Worm (Caenorhabditis elegans) whole organism, L1 larva: Measurements from ENCODE around the gene irld-50.

Experiments used
- C04F5.9 ChIP-seq: sonication (generic microtip); optimal IDR thresholded peaks from 2 replicates; lab custom pipeline; 2016; ENCODE audit warnings: missing genetic modification characterization, missing compliant biosample characterization
- C16A3.4 ChIP-seq: fragments of 150-350 bp; optimal IDR thresholded peaks from 2 replicates; lab custom pipeline; 2014; ENCODE audit warnings: missing biosample characterization, missing genetic modification characterization
- C34B4.2 ChIP-seq: sonication (generic microtip); optimal IDR thresholded peaks from 2 replicates; lab custom pipeline; 2017; ENCODE audit warnings: mild to moderate bottlenecking, missing genetic modification characterization, missing compliant biosample characterization
- F16B12.6 ChIP-seq: fragments of 150-350 bp; optimal IDR thresholded peaks from 2 replicates; lab custom pipeline; 2014; ENCODE audit warnings: missing biosample characterization, missing genetic modification characterization
- aha-1 ChIP-seq: fragments of 150-350 bp; optimal IDR thresholded peaks from 2 replicates; lab custom pipeline; 2014; ENCODE audit warnings: missing biosample characterization, missing genetic modification characterization
- alr-1 ChIP-seq: fragments of 200-800 bp; sonication (Bioruptor generic); optimal IDR thresholded peaks from 2 replicates; lab custom pipeline; 2018; ENCODE audit warnings: borderline replicate concordance, mild to moderate bottlenecking, missing genetic modification characterization, missing compliant biosample characterization
- blmp-1 ChIP-seq: fragments of 150-350 bp; optimal IDR thresholded peaks from 2 replicates; lab custom pipeline; 2014; ENCODE audit warnings: missing biosample characterization, missing genetic modification characterization
- ceh-82 ChIP-seq, 3 experiments: fragments of 150-350 bp in 1 of 3; sonication (generic microtip) in 2 of 3; optimal IDR thresholded peaks; 2 replicates each; lab custom pipeline; 2014 to 2017; ENCODE audit warnings: missing biosample characterization in 3 of 3, missing genetic modification characterization in 3 of 3
- dpl-1 ChIP-seq, 3 experiments: fragments of 150-350 bp in 2 of 3; sonication (generic microtip) in 1 of 3; optimal IDR thresholded peaks; 2 replicates each; lab custom pipeline; 2014 to 2017; ENCODE audit warnings: missing biosample characterization in 3 of 3, missing genetic modification characterization in 3 of 3, missing genetic modification reagents in 3 of 3
- efl-1 ChIP-seq, 4 experiments: fragments of 150-350 bp; optimal IDR thresholded peaks in 3 of 4; peaks in 1 of 4; 1 replicate in 1 of 4; 2 replicates in 3 of 4; lab custom pipeline; 2014; ENCODE audit warnings: missing biosample characterization in 2 of 4, missing genetic modification characterization in 2 of 4, missing genetic modification reagents in 2 of 4
- efl-3 ChIP-seq: fragments of 200-800 bp; sonication (Bioruptor generic); optimal IDR thresholded peaks from 2 replicates; lab custom pipeline; 2018; ENCODE audit warnings: mild to moderate bottlenecking, missing genetic modification characterization, missing compliant biosample characterization
- elt-2 ChIP-seq: sonication (generic microtip); optimal IDR thresholded peaks from 2 replicates; lab custom pipeline; 2016; ENCODE audit warnings: missing genetic modification characterization, mild to moderate bottlenecking, inconsistent platforms, missing compliant biosample characterization, missing genetic modification reagents
- ets-5 ChIP-seq: fragments of 200-800 bp; sonication (Bioruptor generic); IDR thresholded peaks from 2 replicates; pipeline ENCODE4 v1.3.6; 2022; ENCODE audit warnings: missing genetic modification characterization, missing compliant biosample characterization
- fkh-4 ChIP-seq: sonication (generic microtip); optimal IDR thresholded peaks from 2 replicates; lab custom pipeline; 2016; ENCODE audit warnings: missing compliant biosample characterization, missing genetic modification characterization, borderline replicate concordance
- fkh-8 ChIP-seq: sonication (generic microtip); optimal IDR thresholded peaks from 2 replicates; lab custom pipeline; 2016; ENCODE audit warnings: mild to moderate bottlenecking, missing genetic modification characterization, missing compliant biosample characterization
- fos-1 ChIP-seq: fragments of 150-350 bp; optimal IDR thresholded peaks from 2 replicates; lab custom pipeline; 2014; ENCODE audit warnings: missing biosample characterization, missing genetic modification characterization
- grh-1 ChIP-seq: fragments of 200-800 bp; sonication (Bioruptor generic); IDR thresholded peaks from 2 replicates; pipeline ENCODE4 v1.3.6; 2022; ENCODE audit warnings: missing genetic modification reagents, missing genetic modification characterization, missing compliant biosample characterization
- irx-1 ChIP-seq: sonication (generic microtip); optimal IDR thresholded peaks from 2 replicates; lab custom pipeline; 2016; ENCODE audit warnings: missing genetic modification characterization, missing compliant biosample characterization
- isw-1 ChIP-seq: fragments of 200-800 bp; sonication (Bioruptor generic); IDR thresholded peaks from 2 replicates; pipeline ENCODE4 v1.3.6; 2022; ENCODE audit warnings: missing genetic modification characterization, missing compliant biosample characterization
- lin-14 ChIP-seq: fragments of 200-800 bp; sonication (Bioruptor generic); optimal IDR thresholded peaks from 2 replicates; lab custom pipeline; 2018; ENCODE audit warnings: mild to moderate bottlenecking, missing genetic modification characterization, moderate library complexity, missing compliant biosample characterization
- lin-35 ChIP-seq, 2 experiments: fragments of 150-350 bp; optimal IDR thresholded peaks; 2 replicates each; lab custom pipeline; 2014; ENCODE audit warnings: missing biosample characterization in 2 of 2, missing genetic modification characterization in 2 of 2, missing genetic modification reagents in 2 of 2
- lin-39 ChIP-seq: fragments of 150-350 bp; optimal IDR thresholded peaks from 2 replicates; lab custom pipeline; 2014; ENCODE audit warnings: missing biosample characterization, missing genetic modification reagents, missing genetic modification characterization
- lsy-2 ChIP-seq, 2 experiments: fragments of 150-350 bp; optimal IDR thresholded peaks; 2 replicates each; lab custom pipeline; 2014; ENCODE audit warnings: missing biosample characterization in 2 of 2, missing genetic modification characterization in 2 of 2
- mep-1 ChIP-seq: fragments of 150-350 bp; optimal IDR thresholded peaks from 2 replicates; lab custom pipeline; 2014; ENCODE audit warnings: missing biosample characterization, missing genetic modification characterization
- nhr-28 ChIP-seq: fragments of 150-350 bp; optimal IDR thresholded peaks from 2 replicates; lab custom pipeline; 2014; ENCODE audit warnings: missing biosample characterization, missing genetic modification characterization
- nhr-71 ChIP-seq: sonication (generic microtip); optimal IDR thresholded peaks from 2 replicates; lab custom pipeline; 2016; ENCODE audit warnings: mild to moderate bottlenecking, missing genetic modification characterization, moderate library complexity, missing compliant biosample characterization
- nhr-76 ChIP-seq: sonication (generic microtip); optimal IDR thresholded peaks from 2 replicates; lab custom pipeline; 2017; ENCODE audit warnings: missing biosample characterization, missing genetic modification characterization
- nhr-77 ChIP-seq: fragments of 150-350 bp; optimal IDR thresholded peaks from 2 replicates; lab custom pipeline; 2014; ENCODE audit warnings: missing biosample characterization, missing genetic modification characterization
- nhr-85 ChIP-seq: sonication (generic microtip); peaks from one replicate; lab custom pipeline; 2016; ENCODE audit warnings: missing genetic modification characterization, inconsistent platforms, missing compliant biosample characterization
- nhr-90 ChIP-seq: sonication (generic microtip); optimal IDR thresholded peaks from 2 replicates; lab custom pipeline; 2016; ENCODE audit warnings: mild to moderate bottlenecking, missing genetic modification characterization, missing compliant biosample characterization; ENCODE audit not compliant: poor library complexity
- pax-3 ChIP-seq: fragments of 200-800 bp; sonication (Bioruptor generic); optimal IDR thresholded peaks from 2 replicates; lab custom pipeline; 2018; ENCODE audit warnings: mild to moderate bottlenecking, missing genetic modification characterization, moderate library complexity, missing compliant biosample characterization
- pqm-1 ChIP-seq: sonication (generic microtip); optimal IDR thresholded peaks from 3 replicates; lab custom pipeline; 2017; ENCODE audit warnings: missing biosample characterization, missing genetic modification characterization
- rnt-1 ChIP-seq: sonication (generic microtip); optimal IDR thresholded peaks from 2 replicates; lab custom pipeline; 2016; ENCODE audit warnings: mild to moderate bottlenecking, missing genetic modification characterization, moderate library complexity, missing compliant biosample characterization
- skn-1 ChIP-seq: fragments of 150-350 bp; optimal IDR thresholded peaks from 2 replicates; lab custom pipeline; 2014; ENCODE audit warnings: missing biosample characterization, missing genetic modification characterization
- snpc-4 ChIP-seq: fragments of 150-350 bp; optimal IDR thresholded peaks from 2 replicates; lab custom pipeline; 2014; ENCODE audit warnings: missing biosample characterization, missing genetic modification characterization
- snu-23 ChIP-seq: sonication (generic microtip); optimal IDR thresholded peaks from 2 replicates; lab custom pipeline; 2016; ENCODE audit warnings: missing genetic modification characterization, missing compliant biosample characterization
- tbx-2 ChIP-seq: sonication (generic microtip); optimal IDR thresholded peaks from 2 replicates; lab custom pipeline; 2016; ENCODE audit warnings: missing genetic modification characterization, missing compliant biosample characterization
- unc-86 ChIP-seq: sonication (generic microtip); optimal IDR thresholded peaks from 2 replicates; lab custom pipeline; 2016; ENCODE audit warnings: missing genetic modification characterization, missing compliant biosample characterization
- unc-98 ChIP-seq: fragments of 200-800 bp; sonication (Bioruptor generic); IDR thresholded peaks from 2 replicates; pipeline ENCODE4 v1.3.6; 2022; ENCODE audit warnings: missing genetic modification characterization, missing compliant biosample characterization
- xbp-1 ChIP-seq: sonication (generic microtip); optimal IDR thresholded peaks from 2 replicates; lab custom pipeline; 2016; ENCODE audit warnings: missing genetic modification characterization, missing compliant biosample characterization
- ztf-11 ChIP-seq, 2 experiments: sonication (generic microtip); optimal IDR thresholded peaks; 2 replicates each; lab custom pipeline; 2016 to 2017; ENCODE audit warnings: missing genetic modification characterization in 2 of 2, missing biosample characterization in 1 of 2, missing compliant biosample characterization in 1 of 2

Gene irld-50

DNA sequence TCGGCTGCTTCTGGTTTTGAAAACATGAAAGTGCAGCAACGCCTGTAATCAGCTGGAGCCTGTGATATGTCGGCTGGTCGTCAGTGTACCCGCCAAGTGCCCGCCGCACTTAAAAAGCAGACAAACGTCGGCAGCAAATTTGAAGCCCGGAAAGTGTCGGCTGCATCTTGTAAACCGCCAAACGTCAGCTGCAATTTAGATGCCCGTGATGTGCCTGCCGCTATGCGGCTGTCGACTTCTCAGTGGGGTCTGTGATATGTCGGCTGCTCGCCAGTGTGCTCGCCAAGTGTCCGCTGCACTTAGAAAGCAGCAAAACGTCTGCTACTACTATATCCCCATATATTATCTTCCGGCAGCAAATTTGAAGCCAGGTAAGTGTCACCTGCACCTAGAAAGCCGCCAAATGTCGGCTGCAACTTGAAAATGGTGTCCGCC, 43.3 kb upstream of the irld-50 start:
- peak; percentile 2 for TF ChIP-seq snpc-4 (tag; lab: Kevin White, UChicago)
- no peak for TF ChIP-seq fkh-4 (tag; lab: Kevin White, UChicago)

DNA sequence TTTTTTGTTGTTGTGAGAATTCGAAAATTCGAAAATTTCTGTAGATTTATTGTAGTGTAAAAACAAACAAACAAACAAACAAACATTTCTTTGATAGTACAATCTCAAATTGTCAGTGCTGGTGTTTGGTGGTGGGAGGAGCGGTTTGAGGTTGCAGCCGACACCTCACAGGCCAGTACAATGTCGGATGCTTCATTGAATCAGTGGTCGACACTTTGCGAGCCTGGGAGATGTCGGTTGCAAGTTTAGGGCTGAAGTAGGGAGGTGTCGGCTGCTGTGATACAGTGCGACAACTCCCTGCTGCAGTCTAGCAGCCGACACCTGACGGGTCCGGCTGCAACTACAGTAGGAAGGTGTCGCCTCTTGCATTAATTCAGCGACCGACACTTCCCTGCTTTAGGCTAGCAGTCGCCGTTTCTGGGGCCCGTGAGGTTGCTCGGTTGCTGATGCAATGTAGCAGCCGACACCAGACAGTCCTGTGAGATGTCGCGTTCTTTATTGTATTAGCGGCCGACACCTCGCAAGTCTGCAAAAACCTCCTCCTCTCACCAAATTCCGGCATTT, 42.2 kb upstream of the irld-50 start:
- TF ChIP-seq unc-98 (GFP tag; lab: Robert Waterston, UW) (no peak), snpc-4 (tag; lab: Kevin White, UChicago) (peak; percentile 47), nhr-28 (tag; lab: Kevin White, UChicago) (no peak), irx-1 (tag; lab: Kevin White, UChicago) (no peak)

DNA sequence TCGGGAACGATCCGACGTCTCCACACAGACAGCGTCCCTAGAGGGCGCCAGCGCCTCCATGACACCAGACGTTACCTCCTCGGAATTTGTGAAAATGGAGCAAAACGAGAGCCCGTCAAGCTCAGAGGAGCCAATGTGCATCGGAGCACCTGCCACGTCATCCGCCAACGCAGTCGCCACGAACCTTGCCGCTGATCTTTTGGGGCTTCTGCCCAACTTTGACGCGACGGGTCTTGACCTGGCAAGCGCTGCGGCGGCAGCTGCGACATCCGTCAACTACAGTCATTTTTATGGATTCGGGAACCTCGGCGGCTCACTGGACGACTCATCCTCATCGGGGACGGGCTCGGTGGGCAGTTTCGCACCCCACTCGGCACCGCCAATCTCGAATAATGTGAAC, 41.6 kb upstream of the irld-50 start:
- TF ChIP-seq ztf-11 (tag; optimal IDR thresholded peaks at IDR 0.05; lab: Kevin White, UChicago) (no peak), C16A3.4 (tag; lab: Kevin White, UChicago) (no peak)

DNA sequence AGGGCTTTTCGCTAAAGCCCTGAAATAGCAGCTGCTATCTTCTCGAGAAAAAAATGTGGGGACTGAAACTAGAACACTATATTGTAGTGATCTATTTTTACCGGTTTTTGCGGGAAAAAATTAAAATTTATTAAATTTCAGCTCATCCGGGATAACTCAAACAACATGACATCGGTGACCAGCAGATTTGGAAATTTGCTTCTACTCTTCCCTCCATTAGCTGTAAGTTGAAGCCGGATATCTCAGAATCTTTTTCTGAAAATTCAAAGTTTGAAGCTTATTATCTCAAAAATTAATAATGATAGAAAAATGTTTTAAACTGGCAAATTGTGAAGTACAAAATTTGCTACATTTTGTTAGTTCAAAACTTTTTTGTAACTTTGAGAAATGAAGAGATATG, 40.5 kb upstream of the irld-50 start:
- no peak for TF ChIP-seq ets-5 (GFP tag; lab: Robert Waterston, UW)
- TF ChIP-seq nhr-90 (tag; lab: Kevin White, UChicago) = no peak
- TF ChIP-seq aha-1 (tag; lab: Kevin White, UChicago) = no peak
- no peak for TF ChIP-seq mep-1 (tag; lab: Kevin White, UChicago)
- TF ChIP-seq elt-2 (tag; lab: Kevin White, UChicago) = no peak
- TF ChIP-seq, all 84 proteins: peak for 0

DNA sequence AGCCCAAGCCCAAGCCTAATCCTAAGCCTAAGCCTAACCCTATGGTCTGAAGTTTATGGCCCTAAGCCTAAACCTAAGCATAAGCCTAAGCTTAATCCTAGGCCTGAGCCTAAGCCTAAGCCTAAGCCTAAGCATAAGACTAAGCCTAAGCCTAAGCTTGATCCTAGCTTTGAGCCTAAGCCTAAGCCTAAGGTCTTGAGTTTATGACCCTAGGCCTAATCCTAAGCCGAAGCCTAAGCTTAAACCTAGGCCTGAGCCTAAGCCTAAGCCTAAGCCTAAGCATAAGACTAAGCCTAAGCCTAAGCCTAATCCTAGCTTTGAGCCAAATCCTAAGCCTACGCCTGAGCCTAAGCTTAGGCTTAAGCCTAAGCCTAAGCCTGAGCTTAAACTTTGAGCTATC, 35.2 kb upstream of the irld-50 start:
- TF ChIP-seq tbx-2 (tag; lab: Kevin White, UChicago) (no peak), pax-3 (tag; lab: Kevin White, UChicago) (no peak), efl-3 (GFP tag; lab: Kevin White, UChicago) (no peak)

DNA sequence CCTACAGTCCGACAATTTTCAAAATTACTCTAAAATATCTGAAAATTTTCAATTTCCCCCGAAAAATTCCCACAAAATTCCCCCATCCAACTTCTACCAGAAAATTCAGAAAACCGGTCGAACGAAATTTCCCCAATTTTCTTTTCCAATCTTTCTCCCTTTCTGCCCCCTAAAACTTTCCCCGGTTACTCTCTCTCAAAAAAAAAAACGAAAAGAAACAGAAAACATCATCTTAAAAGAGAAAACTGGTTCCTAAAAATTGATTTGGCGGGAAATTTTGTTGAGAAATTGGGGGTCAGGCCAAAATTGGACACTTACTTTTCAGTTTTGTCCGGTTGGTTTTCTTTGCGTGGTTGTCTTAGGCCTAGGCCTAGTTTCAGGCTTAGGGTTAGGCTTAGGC, 33.8 kb upstream of the irld-50 start:
- peak; percentile 6 for TF ChIP-seq snu-23 (GFP tag; lab: Kevin White, UChicago)
- TF ChIP-seq pax-3 (tag; lab: Kevin White, UChicago) = no peak
- TF ChIP-seq grh-1 (GFP tag; lab: Robert Waterston, UW) = peak; percentile 68
- TF ChIP-seq nhr-71 (tag; lab: Kevin White, UChicago) = no peak
- TF ChIP-seq lin-39 (tag; lab: Kevin White, UChicago) = no peak
- TF ChIP-seq F16B12.6 (tag; lab: Kevin White, UChicago) = no peak
- TF ChIP-seq lin-35 (GFP tag; optimal IDR thresholded peaks at IDR 0.05; lab: Kevin White, UChicago) = peak in 1 of 2 experiments; percentile 45
- no peak for TF ChIP-seq C16A3.4 (tag; lab: Kevin White, UChicago)
- no peak for TF ChIP-seq isw-1 (GFP tag; lab: Robert Waterston, UW)
- TF ChIP-seq alr-1 (tag; lab: Kevin White, UChicago) = no peak
- peak; percentile 89 for TF ChIP-seq blmp-1 (tag; lab: Kevin White, UChicago)
- no peak for TF ChIP-seq C34B4.2 (tag; lab: Kevin White, UChicago)
- no peak for TF ChIP-seq nhr-77 (tag; lab: Kevin White, UChicago)
- no peak for TF ChIP-seq fos-1
- TF ChIP-seq rnt-1 (tag; lab: Kevin White, UChicago) = no peak
- TF ChIP-seq skn-1 (tag; lab: Kevin White, UChicago) = no peak
- TF ChIP-seq xbp-1 (tag; lab: Kevin White, UChicago) = no peak
- TF ChIP-seq pqm-1 (tag; lab: Kevin White, UChicago) = no peak
- no peak for TF ChIP-seq nhr-76 (tag; lab: Kevin White, UChicago)
- no peak for TF ChIP-seq ceh-82 (tag; optimal IDR thresholded peaks at IDR 0.05; lab: Kevin White, UChicago)
- TF ChIP-seq fkh-8 (tag; lab: Kevin White, UChicago) = no peak
- no peak for TF ChIP-seq unc-98 (GFP tag; lab: Robert Waterston, UW)
- peak in 1 of 2 experiments; percentile 3 for TF ChIP-seq lsy-2 (tag; optimal IDR thresholded peaks at IDR 0.05; lab: Kevin White, UChicago)
- TF ChIP-seq efl-1 (optimal IDR thresholded peaks at IDR 0.05; lab: Kevin White, UChicago) = peak in 1 of 2 experiments; percentile 7
- no peak for TF ChIP-seq efl-1 (GFP tag; optimal IDR thresholded peaks at IDR 0.05 in 1 of 2; lab: Kevin White, UChicago)
- TF ChIP-seq nhr-85 = peak; percentile 88
- TF ChIP-seq C04F5.9 (tag; lab: Kevin White, UChicago) = no peak
- peak; percentile 29 for TF ChIP-seq lin-14
- peak in 1 of 3 experiments; percentile 21 for TF ChIP-seq dpl-1 (GFP tag; optimal IDR thresholded peaks at IDR 0.05; lab: Kevin White, UChicago)
- TF ChIP-seq unc-86 (tag; lab: Kevin White, UChicago) = no peak
